Worm (Caenorhabditis elegans) whole organism, L4 larva: Measurements from ENCODE around the gene srw-44.

ENCODE experiments used
- D1046.2 ChIP-seq: fragments of 200-800 bp; sonication (Bioruptor generic); IDR thresholded peaks from 2 replicates; pipeline ENCODE4 v1.3.6; 2022; ENCODE audit warnings: missing genetic modification characterization, missing compliant biosample characterization
- T26A8.4 ChIP-seq: fragments of 200-800 bp; sonication (Bioruptor generic); IDR thresholded peaks from 2 replicates; pipeline ENCODE4 v1.3.6; 2022; ENCODE audit warnings: missing genetic modification characterization, missing compliant biosample characterization
- Y105C5A.15 ChIP-seq: fragments of 200-800 bp; sonication (Bioruptor generic); IDR thresholded peaks from 2 replicates; pipeline ENCODE4 v1.3.6; 2022; ENCODE audit warnings: missing genetic modification characterization, missing compliant biosample characterization
- Y48G9A.11 ChIP-seq: fragments of 200-800 bp; sonication (Bioruptor generic); IDR thresholded peaks from 2 replicates; pipeline ENCODE4 v1.3.6; 2022; ENCODE audit warnings: missing genetic modification reagents, missing genetic modification characterization, missing compliant biosample characterization
- aha-1 ChIP-seq: fragments of 150-350 bp; peaks from one replicate; lab custom pipeline; 2014; ENCODE audit warnings: missing biosample characterization, missing genetic modification characterization
- aly-2 ChIP-seq: sonication (generic microtip); optimal IDR thresholded peaks from 2 replicates; lab custom pipeline; 2018; ENCODE audit warnings: missing biosample characterization, missing genetic modification characterization
- ceh-28 ChIP-seq: fragments of 150-350 bp; optimal IDR thresholded peaks from 2 replicates; lab custom pipeline; 2014; ENCODE audit warnings: missing biosample characterization, missing genetic modification reagents, missing genetic modification characterization
- ceh-82 ChIP-seq: sonication (generic microtip); optimal IDR thresholded peaks from 2 replicates; lab custom pipeline; 2017; ENCODE audit warnings: missing biosample characterization, missing genetic modification characterization
- ces-1 ChIP-seq: fragments of 150-350 bp; sonication (generic microtip); optimal IDR thresholded peaks from 4 replicates; lab custom pipeline; 2014; ENCODE audit warnings: missing biosample characterization, missing genetic modification reagents, missing genetic modification characterization
- dmd-6 ChIP-seq: fragments of 200-800 bp; sonication (Bioruptor generic); IDR thresholded peaks from 2 replicates; pipeline ENCODE4 v1.3.6; 2022; ENCODE audit warnings: missing genetic modification reagents, missing genetic modification characterization, missing compliant biosample characterization
- dmd-9 ChIP-seq: fragments of 200-800 bp; sonication (Bioruptor generic); IDR thresholded peaks from 2 replicates; pipeline ENCODE4 v1.3.6; 2022; ENCODE audit warnings: missing genetic modification reagents, missing genetic modification characterization, missing compliant biosample characterization
- hlh-11 ChIP-seq: fragments of 200-800 bp; sonication (Bioruptor generic); optimal IDR thresholded peaks from 2 replicates; lab custom pipeline; 2018; ENCODE audit warnings: mild to moderate bottlenecking, missing genetic modification characterization, missing compliant biosample characterization
- hlh-30 ChIP-seq: sonication (generic microtip); optimal IDR thresholded peaks from 2 replicates; lab custom pipeline; 2017; ENCODE audit warnings: antibody characterized with exemption, mild to moderate bottlenecking, missing genetic modification characterization, missing compliant biosample characterization; ENCODE audit not compliant: insufficient read depth
- lin-13 ChIP-seq: fragments of 150-350 bp; optimal IDR thresholded peaks from 2 replicates; lab custom pipeline; 2014; ENCODE audit warnings: missing biosample characterization, missing genetic modification reagents, missing genetic modification characterization
- lin-39 ChIP-seq: fragments of 150-350 bp; optimal IDR thresholded peaks from 2 replicates; lab custom pipeline; 2014; ENCODE audit warnings: missing biosample characterization, missing genetic modification reagents, missing genetic modification characterization
- lir-3 ChIP-seq: sonication (generic microtip); optimal IDR thresholded peaks from 2 replicates; lab custom pipeline; 2016; ENCODE audit warnings: mild to moderate bottlenecking, missing genetic modification characterization, missing compliant biosample characterization
- mdl-1 ChIP-seq, 2 experiments: fragments of 150-350 bp in 1 of 2; sonication (generic microtip) in 1 of 2; optimal IDR thresholded peaks; 2 replicates each; lab custom pipeline; 2014 to 2017; ENCODE audit warnings: missing biosample characterization in 2 of 2, missing genetic modification characterization in 2 of 2
- mep-1 ChIP-seq: fragments of 150-350 bp; sonication (generic microtip); optimal IDR thresholded peaks from 3 replicates; lab custom pipeline; 2014; ENCODE audit warnings: missing biosample characterization, missing genetic modification characterization
- mes-2 ChIP-seq: sonication (generic microtip); optimal IDR thresholded peaks from 2 replicates; lab custom pipeline; 2016; ENCODE audit warnings: missing genotype, mild to moderate bottlenecking, missing genetic modification characterization, missing compliant biosample characterization; ENCODE audit not compliant: poor library complexity, severe bottlenecking
- nhr-10 ChIP-seq: fragments of 150-350 bp; optimal IDR thresholded peaks from 2 replicates; lab custom pipeline; 2014; ENCODE audit warnings: missing biosample characterization, missing genetic modification characterization
- nhr-11 ChIP-seq: fragments of 150-350 bp; optimal IDR thresholded peaks from 2 replicates; lab custom pipeline; 2014; ENCODE audit warnings: missing biosample characterization, missing genetic modification characterization
- nhr-25 ChIP-seq: sonication (generic microtip); optimal IDR thresholded peaks from 2 replicates; lab custom pipeline; 2017; ENCODE audit warnings: missing genetic modification characterization, mild to moderate bottlenecking, missing compliant biosample characterization, antibody characterized with exemption, moderate library complexity, borderline replicate concordance; ENCODE audit not compliant: insufficient read depth
- nhr-48 ChIP-seq: sonication (generic microtip); optimal IDR thresholded peaks from 2 replicates; lab custom pipeline; 2016; ENCODE audit warnings: mild to moderate bottlenecking, missing genetic modification characterization, missing compliant biosample characterization
- nhr-76 ChIP-seq: fragments of 150-350 bp; optimal IDR thresholded peaks from 2 replicates; lab custom pipeline; 2014; ENCODE audit warnings: missing biosample characterization, missing genetic modification characterization
- rbr-2 ChIP-seq: sonication (generic microtip); optimal IDR thresholded peaks from 2 replicates; lab custom pipeline; 2016; ENCODE audit warnings: missing genotype, missing genetic modification characterization, missing compliant biosample characterization
- sdz-12 ChIP-seq: fragments of 200-800 bp; sonication (Bioruptor generic); optimal IDR thresholded peaks from 2 replicates; lab custom pipeline; 2018; ENCODE audit warnings: mild to moderate bottlenecking, missing genetic modification characterization, missing compliant biosample characterization
- snpc-1.2 ChIP-seq: fragments of 200-800 bp; sonication (Bioruptor generic); IDR thresholded peaks from 2 replicates; pipeline ENCODE4 v1.3.6; 2022; ENCODE audit warnings: missing genetic modification reagents, missing genetic modification characterization, missing compliant biosample characterization
- snpc-4 ChIP-seq: fragments of 150-350 bp; optimal IDR thresholded peaks from 2 replicates; lab custom pipeline; 2014; ENCODE audit warnings: missing biosample characterization, missing genetic modification characterization
- spr-3 ChIP-seq: fragments of 200-800 bp; sonication (Bioruptor generic); optimal IDR thresholded peaks from 2 replicates; lab custom pipeline; 2018; ENCODE audit warnings: mild to moderate bottlenecking, missing genetic modification characterization, missing compliant biosample characterization
- tag-97 ChIP-seq: fragments of 200-800 bp; sonication (Bioruptor generic); IDR thresholded peaks from 2 replicates; pipeline ENCODE4 v1.3.6; 2022; ENCODE audit warnings: missing genetic modification characterization, missing compliant biosample characterization
- unc-39 ChIP-seq: sonication (generic microtip); optimal IDR thresholded peaks from 2 replicates; lab custom pipeline; 2017; ENCODE audit warnings: missing biosample characterization, missing genetic modification characterization
- unc-62 ChIP-seq, 3 experiments: fragments of 150-350 bp in 1 of 3; sonication (generic microtip); optimal IDR thresholded peaks in 2 of 3; peaks in 1 of 3; 1 replicate in 1 of 3; 2 replicates in 2 of 3; lab custom pipeline; 2014 to 2017; ENCODE audit warnings: missing biosample characterization in 3 of 3, missing genetic modification characterization in 3 of 3, missing genetic modification reagents in 3 of 3, missing genotype in 1 of 3
- zag-1 ChIP-seq: fragments of 150-350 bp; optimal IDR thresholded peaks from 2 replicates; lab custom pipeline; 2014; ENCODE audit warnings: missing biosample characterization, missing genetic modification characterization
- zfp-3 ChIP-seq: fragments of 200-800 bp; sonication (Bioruptor generic); conservative IDR thresholded peaks from 2 replicates; pipeline ENCODE4 v1.3.6; 2022; ENCODE audit warnings: missing genetic modification reagents, missing genetic modification characterization, missing compliant biosample characterization
- ztf-11 ChIP-seq: fragments of 150-350 bp; optimal IDR thresholded peaks from 2 replicates; lab custom pipeline; 2014; ENCODE audit warnings: missing biosample characterization, missing genetic modification characterization

The srw-44 gene

ce11 chrV:16672198-16672597 lies 7.9 kb upstream of the srw-44 start, which contains the start of gene F14F8.8:
Gene F14F8.8 (minus strand): TSS chrV:16672298.
- TF ChIP-seq aly-2 (tag; lab: Kevin White, UChicago): no peak
- no peak for TF ChIP-seq tag-97 (GFP tag; lab: Robert Waterston, UW)
- no peak for TF ChIP-seq nhr-25 (tag; lab: Kevin White, UChicago)
- no peak for TF ChIP-seq lin-39 (tag; lab: Kevin White, UChicago)
- no peak for TF ChIP-seq ztf-11 (tag; lab: Kevin White, UChicago)
- no peak for TF ChIP-seq Y48G9A.11 (GFP tag; lab: Robert Waterston, UW)
- TF ChIP-seq rbr-2 (tag; lab: Kevin White, UChicago): no peak
- no peak for TF ChIP-seq T26A8.4
- no peak for TF ChIP-seq snpc-1.2 (GFP tag; lab: Robert Waterston, UW)
- no peak for TF ChIP-seq nhr-11 (tag; lab: Kevin White, UChicago)
- TF ChIP-seq, all 104 proteins: peak for 0

ce11 chrV:16674399-16674798 lies 5.7 kb upstream of the srw-44 start:
- no peak for TF ChIP-seq nhr-48
- no peak for TF ChIP-seq dmd-6 (GFP tag; lab: Robert Waterston, UW)
- TF ChIP-seq aha-1: peak; percentile 91
- no peak for TF ChIP-seq D1046.2 (GFP tag; lab: Robert Waterston, UW)
- TF ChIP-seq ceh-28: no peak
- peak in 1 of 2 experiments; percentile 80 for TF ChIP-seq unc-62 (GFP tag; optimal IDR thresholded peaks at IDR 0.05 in 1 of 2; lab: Kevin White, UChicago)
- no peak for TF ChIP-seq unc-62 (tag; optimal IDR thresholded peaks at IDR 0.05; lab: Kevin White, UChicago)
- no peak for TF ChIP-seq spr-3 (GFP tag; lab: Kevin White, UChicago)
- no peak for TF ChIP-seq hlh-30 (tag; lab: Kevin White, UChicago)
- no peak for TF ChIP-seq aly-2 (tag; lab: Kevin White, UChicago)
- no peak for TF ChIP-seq lir-3 (tag; lab: Kevin White, UChicago)
- TF ChIP-seq ceh-82: no peak
- no peak for TF ChIP-seq lin-13
- no peak for TF ChIP-seq zfp-3 (GFP tag; lab: Robert Waterston, UW)
- TF ChIP-seq, all 104 proteins: peak for 2

ce11 chrV:16675553-16675952 lies 4.5 kb upstream of the srw-44 start, which contains the start of gene srz-1:
Gene srz-1 (plus strand): TSS chrV:16675853.
- TF ChIP-seq hlh-11 (tag; lab: Kevin White, UChicago) (no peak), nhr-76 (no peak), nhr-11 (tag; lab: Kevin White, UChicago) (no peak), sdz-12 (GFP tag; lab: Kevin White, UChicago) (no peak)

- TF ChIP-seq mdl-1 (tag; optimal IDR thresholded peaks at IDR 0.05; lab: Kevin White, UChicago) (no peak), ces-1 (GFP tag; lab: Kevin White, UChicago) (no peak), unc-39 (tag; lab: Kevin White, UChicago) (no peak), aha-1 (no peak), Y105C5A.15 (GFP tag; lab: Robert Waterston, UW) (no peak), T26A8.4 (no peak), snpc-4 (tag; lab: Kevin White, UChicago) (no peak), nhr-10 (tag; lab: Kevin White, UChicago) (no peak), rbr-2 (tag; lab: Kevin White, UChicago) (no peak), mes-2 (tag; lab: Kevin White, UChicago) (no peak), dmd-9 (no peak), zag-1 (tag; lab: Kevin White, UChicago) (no peak)
These were observed 844 bp upstream of the srw-44 start, which contains the start of gene srz-103 for ce11 chrV:16679237-16679636. Gene srz-103 (minus strand): TSS chrV:16679337.

- TF ChIP-seq mep-1 (tag; lab: Kevin White, UChicago): no peak
These were observed 2.8 kb downstream of the srw-44 start, which contains the start of gene srw-36 for ce11 chrV:16682886-16683285. Gene srw-36 (plus strand): TSS chrV:16683186.
